Fruit fly (Drosophila melanogaster) whole organism, embryonic: ENCODE measurements around the gene CG14400.

Source experiments
- CG10321 ChIP-seq: fragments of 200-800 bp; sonication (Bioruptor generic); IDR thresholded peaks from 2 replicates; pipeline ENCODE4 v1.3.6; 2022; ENCODE audit warnings: missing biosample characterization, missing genetic modification characterization
- CG10959 ChIP-seq: fragments of 200-800 bp; sonication (Bioruptor generic); IDR thresholded peaks from 2 replicates; pipeline ENCODE4 v1.3.6; 2022; ENCODE audit warnings: missing biosample characterization, missing genetic modification characterization
- CG11504 ChIP-seq: fragments of 200-800 bp; sonication (Bioruptor generic); optimal IDR thresholded peaks from 3 replicates; lab custom pipeline; 2019; ENCODE audit warnings: missing biosample characterization, mild to moderate bottlenecking, missing genetic modification characterization, moderate library complexity
- CG11560 ChIP-seq: fragments of 200-800 bp; sonication (Bioruptor generic); IDR thresholded peaks from 3 replicates; pipeline ENCODE4 v1.3.6; 2022; ENCODE audit warnings: missing biosample characterization, missing genetic modification characterization
- CG12104 ChIP-seq: fragments of 200-800 bp; sonication (Bioruptor generic); optimal IDR thresholded peaks from 3 replicates; lab custom pipeline; 2016; ENCODE audit warnings: missing biosample characterization, missing genetic modification characterization
- CG13624 ChIP-seq: fragments of 200-800 bp; sonication (Bioruptor generic); optimal IDR thresholded peaks from 2 replicates; lab custom pipeline; 2016; ENCODE audit warnings: missing biosample characterization, missing genetic modification characterization
- CG13894 ChIP-seq: fragments of 200-800 bp; sonication (Bioruptor generic); optimal IDR thresholded peaks from 3 replicates; lab custom pipeline; 2018; ENCODE audit warnings: missing biosample characterization, mild to moderate bottlenecking, missing genetic modification characterization, moderate library complexity
- CG14710 ChIP-seq: fragments of 200-800 bp; sonication (Bioruptor generic); optimal IDR thresholded peaks from 3 replicates; lab custom pipeline; 2019; ENCODE audit warnings: missing biosample characterization, mild to moderate bottlenecking, missing genetic modification characterization, moderate library complexity
- CG14860 ChIP-seq: fragments of 200-800 bp; sonication (Bioruptor generic); IDR thresholded peaks from 3 replicates; pipeline ENCODE4 v1.3.6; 2022; ENCODE audit warnings: missing biosample characterization, missing genetic modification characterization; ENCODE audit not compliant: partially characterized antibody
- CG14965 ChIP-seq: fragments of 200-800 bp; sonication (Bioruptor generic); optimal IDR thresholded peaks from 2 replicates; lab custom pipeline; 2016; ENCODE audit warnings: missing biosample characterization, missing genetic modification characterization, borderline replicate concordance
- CG1529 ChIP-seq: fragments of 200-800 bp; sonication (Bioruptor generic); optimal IDR thresholded peaks from 3 replicates; lab custom pipeline; 2018; ENCODE audit warnings: missing biosample characterization, missing genetic modification characterization
- CG1602 ChIP-seq: fragments of 200-800 bp; sonication (Bioruptor generic); optimal IDR thresholded peaks from 3 replicates; lab custom pipeline; 2016; ENCODE audit warnings: missing biosample characterization, missing genetic modification characterization
- CG17829 ChIP-seq: fragments of 200-800 bp; optimal IDR thresholded peaks from 2 replicates; lab custom pipeline; 2019; ENCODE audit warnings: missing biosample characterization, mild to moderate bottlenecking, missing genetic modification characterization, moderate library complexity
- CG18011 ChIP-seq: fragments of 200-800 bp; sonication (Bioruptor generic); optimal IDR thresholded peaks from 2 replicates; lab custom pipeline; 2017; ENCODE audit warnings: missing biosample characterization, missing genetic modification characterization, mild to moderate bottlenecking, moderate library complexity, missing genotype
- CG31441 ChIP-seq: fragments of 200-800 bp; sonication (Bioruptor generic); IDR thresholded peaks from 2 replicates; pipeline ENCODE4 v1.3.6; 2022; ENCODE audit warnings: missing biosample characterization, missing genetic modification characterization
- CG43689 ChIP-seq: fragments of 200-800 bp; sonication (Bioruptor generic); IDR thresholded peaks from 2 replicates; pipeline ENCODE4 v1.3.6; 2022; ENCODE audit warnings: missing biosample characterization, missing genetic modification characterization
- CG4617 ChIP-seq: fragments of 200-800 bp; sonication (Bioruptor generic); optimal IDR thresholded peaks from 3 replicates; lab custom pipeline; 2016; ENCODE audit warnings: missing biosample characterization, missing genetic modification characterization, borderline replicate concordance
- CG4707 ChIP-seq: fragments of 200-800 bp; sonication (Bioruptor generic); optimal IDR thresholded peaks from 2 replicates; lab custom pipeline; 2018; ENCODE audit warnings: missing biosample characterization, mild to moderate bottlenecking, missing genetic modification characterization, moderate library complexity
- CG5245 ChIP-seq: fragments of 200-800 bp; sonication (Bioruptor generic); optimal IDR thresholded peaks from 3 replicates; lab custom pipeline; 2016; ENCODE audit warnings: missing biosample characterization, missing genetic modification characterization
- CG6175 ChIP-seq: fragments of 200-800 bp; sonication (Bioruptor generic); IDR thresholded peaks from 3 replicates; pipeline ENCODE4 v1.3.6; 2022; ENCODE audit warnings: missing biosample characterization, missing genetic modification characterization
- CG8765 ChIP-seq: fragments of 200-800 bp; sonication (Bioruptor generic); IDR thresholded peaks from 2 replicates; pipeline ENCODE4 v1.3.6; 2022; ENCODE audit warnings: missing biosample characterization, missing genetic modification characterization
- CG8944 ChIP-seq: fragments of 200-800 bp; sonication (Bioruptor generic); optimal IDR thresholded peaks from 3 replicates; lab custom pipeline; 2016; ENCODE audit warnings: missing biosample characterization, missing genetic modification characterization
- Camta ChIP-seq: fragments of 200-800 bp; sonication (Bioruptor generic); optimal IDR thresholded peaks from 2 replicates; lab custom pipeline; 2016; ENCODE audit warnings: missing biosample characterization, missing genetic modification characterization
- D19B ChIP-seq: fragments of 200-800 bp; sonication (Bioruptor generic); optimal IDR thresholded peaks from 2 replicates; lab custom pipeline; 2017; ENCODE audit warnings: missing biosample characterization, mild to moderate bottlenecking, missing genetic modification characterization
- Dref ChIP-seq: fragments of 200-800 bp; sonication (Bioruptor generic); IDR thresholded peaks from 2 replicates; pipeline ENCODE4 v1.3.6; 2022; ENCODE audit warnings: missing biosample characterization, missing genetic modification characterization
- Drgx ChIP-seq: fragments of 200-800 bp; sonication (Bioruptor generic); IDR thresholded peaks from 2 replicates; pipeline ENCODE4 v1.3.6; 2022; ENCODE audit warnings: missing biosample characterization, missing genetic modification characterization
- Hey ChIP-seq: fragments of 200-800 bp; sonication (Bioruptor generic); optimal IDR thresholded peaks from 3 replicates; lab custom pipeline; 2018; ENCODE audit warnings: missing biosample characterization, mild to moderate bottlenecking, missing genetic modification characterization
- Hr39 ChIP-seq: fragments of >200 bp; optimal IDR thresholded peaks from 2 replicates; lab custom pipeline; 2017
- Hr78 ChIP-seq, 2 experiments: fragments of 200-800 bp in 1 of 2; fragments of >200 bp in 1 of 2; sonication (Bioruptor generic) in 1 of 2; optimal IDR thresholded peaks; 2 replicates each; lab custom pipeline; 2017 to 2019; ENCODE audit warnings: missing biosample characterization in 2 of 2, missing genetic modification characterization in 2 of 2, mild to moderate bottlenecking in 1 of 2, moderate library complexity in 1 of 2
- Kr ChIP-seq: fragments of 200-800 bp; sonication (Bioruptor generic); optimal IDR thresholded peaks from 2 replicates; lab custom pipeline; 2017; ENCODE audit warnings: missing biosample characterization, mild to moderate bottlenecking, missing genetic modification characterization
- MTF-1 ChIP-seq: fragments of 200-800 bp; sonication (Bioruptor generic); optimal IDR thresholded peaks from 2 replicates; lab custom pipeline; 2018; ENCODE audit warnings: missing biosample characterization, mild to moderate bottlenecking, missing genetic modification characterization, borderline replicate concordance
- Oaz ChIP-seq: fragments of 200-800 bp; sonication (Bioruptor generic); IDR thresholded peaks from 2 replicates; pipeline ENCODE4 v1.3.6; 2022; ENCODE audit warnings: missing biosample characterization, missing genetic modification characterization
- Stat92E ChIP-seq, 3 experiments: fragments of >200 bp in 2 of 3; fragments of 200-800 bp in 1 of 3; sonication (Bioruptor generic) in 1 of 3; optimal IDR thresholded peaks; 2 replicates each; lab custom pipeline; 2017 to 2019; ENCODE audit warnings: missing biosample characterization in 3 of 3, missing genetic modification characterization in 3 of 3, mild to moderate bottlenecking in 1 of 3, moderate library complexity in 1 of 3
- abd-A ChIP-seq: fragments of 200-800 bp; sonication (Bioruptor generic); optimal IDR thresholded peaks from 3 replicates; lab custom pipeline; 2019; ENCODE audit warnings: missing biosample characterization, mild to moderate bottlenecking, missing genetic modification characterization, moderate library complexity
- ac ChIP-seq: fragments of 200-800 bp; sonication (Bioruptor generic); optimal IDR thresholded peaks from 3 replicates; lab custom pipeline; 2017; ENCODE audit warnings: missing biosample characterization, mild to moderate bottlenecking, missing genetic modification characterization
- ems ChIP-seq: fragments of 200-800 bp; sonication (Bioruptor generic); optimal IDR thresholded peaks from 3 replicates; lab custom pipeline; 2016; ENCODE audit warnings: missing biosample characterization, missing genetic modification characterization
- grau ChIP-seq: fragments of 200-800 bp; optimal IDR thresholded peaks from 3 replicates; lab custom pipeline; 2019; ENCODE audit warnings: missing biosample characterization, mild to moderate bottlenecking, missing genetic modification characterization, moderate library complexity
- h ChIP-seq: fragments of >200 bp; optimal IDR thresholded peaks from 2 replicates; lab custom pipeline; 2017
- otp ChIP-seq: fragments of 200-800 bp; sonication (Bioruptor generic); IDR thresholded peaks from 3 replicates; pipeline ENCODE4, ENCODE4 v1.3.6; 2022; ENCODE audit warnings: missing biosample characterization, missing genetic modification characterization
- pan ChIP-seq, 4 experiments: fragments of >200 bp in 3 of 4; fragments of 200-800 bp in 1 of 4; sonication (Bioruptor generic) in 1 of 4; optimal IDR thresholded peaks in 3 of 4; IDR thresholded peaks in 1 of 4; 2 replicates each; pipeline versions ENCODE4 v1.3.6 to Lab custom; 2017 to 2022; ENCODE audit warnings: missing biosample characterization in 2 of 4, missing genetic modification characterization in 2 of 4, mixed read lengths in 1 of 4
- phol ChIP-seq: fragments of 200-800 bp; sonication (Bioruptor generic); optimal IDR thresholded peaks from 3 replicates; lab custom pipeline; 2018; ENCODE audit warnings: missing biosample characterization, mild to moderate bottlenecking, missing genetic modification characterization, moderate library complexity
- sc ChIP-seq, 3 experiments: fragments of >200 bp in 2 of 3; fragments of 200-800 bp in 1 of 3; sonication (Bioruptor generic) in 1 of 3; optimal IDR thresholded peaks; 2 replicates in 2 of 3; 3 replicates in 1 of 3; lab custom pipeline; 2017; ENCODE audit warnings: mild to moderate bottlenecking in 1 of 3, missing biosample characterization in 1 of 3, missing genetic modification characterization in 1 of 3, missing genetic modification reagents in 1 of 3
- schlank ChIP-seq: fragments of 200-800 bp; sonication (Bioruptor generic); optimal IDR thresholded peaks from 2 replicates; lab custom pipeline; 2018; ENCODE audit warnings: missing biosample characterization, mild to moderate bottlenecking, missing genetic modification characterization
- scrt ChIP-seq: fragments of 200-800 bp; sonication (Bioruptor generic); optimal IDR thresholded peaks from 2 replicates; lab custom pipeline; 2018; ENCODE audit warnings: missing biosample characterization, mild to moderate bottlenecking, missing genetic modification characterization, moderate library complexity
- sqz ChIP-seq: fragments of 200-800 bp; sonication (Bioruptor generic); optimal IDR thresholded peaks from 3 replicates; lab custom pipeline; 2018; ENCODE audit warnings: missing biosample characterization, mild to moderate bottlenecking, missing genetic modification characterization
- stwl ChIP-seq: fragments of 200-800 bp; sonication (Bioruptor generic); optimal IDR thresholded peaks from 3 replicates; lab custom pipeline; 2018; ENCODE audit warnings: missing biosample characterization, mild to moderate bottlenecking, missing genetic modification characterization, moderate library complexity
- tap ChIP-seq: fragments of 200-800 bp; optimal IDR thresholded peaks from 3 replicates; lab custom pipeline; 2019; ENCODE audit warnings: missing biosample characterization, mild to moderate bottlenecking, missing genetic modification characterization, moderate library complexity
- usp ChIP-seq: fragments of >200 bp; optimal IDR thresholded peaks from 2 replicates; lab custom pipeline; 2017; ENCODE audit warnings: missing biosample characterization, missing genetic modification characterization
- zfh2 ChIP-seq: fragments of 200-800 bp; sonication (Bioruptor generic); optimal IDR thresholded peaks from 2 replicates; lab custom pipeline; 2016; ENCODE audit warnings: missing biosample characterization, missing genetic modification characterization

Gene CG14400

dm6 chr2L:20811039-20811652, 46.5 kb downstream of the CG14400 start (continued):
- no peak for TF ChIP-seq CG18011 (GFP tag; lab: Kevin White, UChicago)
- TF ChIP-seq CG14965 (GFP tag; lab: Kevin White, UChicago) = no peak
- TF ChIP-seq h (lab: Kevin White, UChicago) = no peak
- TF ChIP-seq CG10321 (GFP tag; lab: Robert Waterston, UW) = no peak
- peak; percentile 29 for TF ChIP-seq CG17829 (tag; lab: Kevin White, UChicago)
- TF ChIP-seq Oaz = peak; percentile 48
- TF ChIP-seq pan (optimal IDR thresholded peaks at IDR 0.05; lab: Kevin White, UChicago) = no peak
- TF ChIP-seq pan (GFP tag; optimal IDR thresholded peaks at IDR 0.05 in 1 of 2, IDR thresholded peaks at IDR 0.05 in 1 of 2) = peak in 1 of 2 experiments; percentile 61
- TF ChIP-seq Hr78 (GFP tag; optimal IDR thresholded peaks at IDR 0.05; lab: Kevin White, UChicago) = peak in 1 of 2 experiments; percentile 50
- no peak for TF ChIP-seq CG6175 (GFP tag; lab: Robert Waterston, UW)
- no peak for TF ChIP-seq CG12104 (GFP tag; lab: Kevin White, UChicago)
- no peak for TF ChIP-seq MTF-1 (GFP tag; lab: Kevin White, UChicago)
- TF ChIP-seq scrt (GFP tag; lab: Kevin White, UChicago) = no peak
- TF ChIP-seq CG14710 (tag; lab: Kevin White, UChicago) = no peak
- TF ChIP-seq CG4707 (GFP tag; lab: Kevin White, UChicago) = no peak
- TF ChIP-seq CG1529 = peak; percentile 19
- TF ChIP-seq otp (GFP tag; lab: Robert Waterston, UW) = no peak
- peak; percentile 59 for TF ChIP-seq CG11504
- TF ChIP-seq sc (optimal IDR thresholded peaks at IDR 0.05; lab: Kevin White, UChicago) = no peak
- peak; percentile 0 for TF ChIP-seq sc (GFP tag; optimal IDR thresholded peaks at IDR 0.05; lab: Kevin White, UChicago)
- peak; percentile 66 for TF ChIP-seq CG31441
- TF ChIP-seq Stat92E (GFP tag; optimal IDR thresholded peaks at IDR 0.05; lab: Kevin White, UChicago) = no peak
- TF ChIP-seq ac (GFP tag; lab: Kevin White, UChicago) = no peak
- TF ChIP-seq CG43689 = no peak
- TF ChIP-seq phol = peak; percentile 45
- TF ChIP-seq Camta = peak; percentile 9
- peak; percentile 62 for TF ChIP-seq grau (tag; lab: Kevin White, UChicago)
- TF ChIP-seq ems (GFP tag; lab: Kevin White, UChicago) = peak; percentile 8
- no peak for TF ChIP-seq CG8765 (GFP tag; lab: Robert Waterston, UW)
- no peak for TF ChIP-seq CG14860 (GFP tag; lab: Robert Waterston, UW)
- TF ChIP-seq stwl = no peak
- TF ChIP-seq usp (GFP tag; lab: Kevin White, UChicago) = no peak
- no peak for TF ChIP-seq CG10959 (GFP tag; lab: Robert Waterston, UW)
- no peak for TF ChIP-seq CG11560 (tag; lab: Robert Waterston, UW)
- TF ChIP-seq abd-A (tag; lab: Kevin White, UChicago) = no peak
- TF ChIP-seq tap (tag; lab: Kevin White, UChicago) = peak; percentile 68
- TF ChIP-seq Drgx = peak; percentile 87
- TF ChIP-seq CG4617 (GFP tag; lab: Kevin White, UChicago) = no peak
- no peak for TF ChIP-seq CG13894 (tag; lab: Kevin White, UChicago)
- TF ChIP-seq CG1602 (GFP tag; lab: Kevin White, UChicago) = peak; percentile 21
- TF ChIP-seq Hey = no peak
- no peak for TF ChIP-seq Dref (GFP tag; lab: Robert Waterston, UW)
- TF ChIP-seq Hr39 (lab: Kevin White, UChicago) = no peak
- TF ChIP-seq zfh2 (GFP tag; lab: Kevin White, UChicago) = no peak
- TF ChIP-seq Kr (GFP tag; lab: Kevin White, UChicago) = no peak
- TF ChIP-seq CG5245 (GFP tag; lab: Kevin White, UChicago) = no peak
- TF ChIP-seq sqz (GFP tag; lab: Kevin White, UChicago) = peak; percentile 24
- TF ChIP-seq CG8944 (GFP tag; lab: Kevin White, UChicago) = no peak
- TF ChIP-seq D19B = peak; percentile 62
- TF ChIP-seq schlank (tag; lab: Kevin White, UChicago) = no peak
- TF ChIP-seq CG13624 = peak; percentile 2
